Worm (Caenorhabditis elegans): ENCODE measurements around the gene C55A6.12.

Gene C55A6.12

DNA sequence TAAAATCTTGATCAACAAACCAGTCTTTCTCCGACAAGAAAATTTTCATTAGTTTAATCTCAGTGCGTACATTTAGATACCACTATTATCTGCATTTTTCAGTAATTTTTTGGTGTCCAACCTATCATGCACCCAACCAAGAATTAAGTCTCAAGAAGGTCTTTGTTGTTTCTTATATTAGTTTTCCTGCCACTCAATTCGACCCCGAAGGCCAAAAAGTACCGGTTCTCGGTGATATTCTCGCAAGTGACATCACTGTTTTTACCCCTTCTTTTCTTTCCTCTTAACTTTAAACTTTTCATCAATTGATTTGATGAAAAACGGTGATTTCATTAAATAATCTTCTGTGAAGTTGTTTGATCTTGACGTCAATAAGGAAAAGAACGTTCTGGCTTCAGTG is 40.6 kb upstream of the C55A6.12 start, which contains the start of gene F38B7.2:
Gene F38B7.2 (plus strand): TSS at position 400 of the 400 bp plus-strand sequence.
- TF ChIP-seq ceh-82 (tag; optimal IDR thresholded peaks at IDR 0.05) (no peak), jun-1 (tag; optimal IDR thresholded peaks at IDR 0.05) (no peak), egl-5 (tag; optimal IDR thresholded peaks at IDR 0.05) (no peak), nhr-237 (tag; optimal IDR thresholded peaks at IDR 0.05) (no peak), fos-1 (tag; optimal IDR thresholded peaks at IDR 0.05) (no peak), ama-1 (optimal IDR thresholded peaks at IDR 0.05) (no peak), ztf-4 (tag; optimal IDR thresholded peaks at IDR 0.05) (no peak), unc-62 (GFP tag; optimal IDR thresholded peaks at IDR 0.05) (no peak), mdl-1 (tag; optimal IDR thresholded peaks at IDR 0.05) (no peak), nhr-28 (tag; optimal IDR thresholded peaks at IDR 0.05) (no peak), ceh-28 (tag; optimal IDR thresholded peaks at IDR 0.05) (no peak), skn-1 (tag; optimal IDR thresholded peaks at IDR 0.05) (no peak), daf-12 (tag; optimal IDR thresholded peaks at IDR 0.05) (no peak), nhr-77 (tag; optimal IDR thresholded peaks at IDR 0.05) (no peak), lin-15B (tag; optimal IDR thresholded peaks at IDR 0.05) (no peak), egl-27 (tag; optimal IDR thresholded peaks at IDR 0.05) (peak; percentile 28), elt-2 (tag; optimal IDR thresholded peaks at IDR 0.05) (no peak), tbx-2 (tag; optimal IDR thresholded peaks at IDR 0.05) (no peak), lsy-12 (tag; optimal IDR thresholded peaks at IDR 0.05) (no peak), nhr-43 (tag; optimal IDR thresholded peaks at IDR 0.05; ENCODE audit: poor library complexity, severe bottlenecking) (peak; percentile 68), snpc-4 (tag; optimal IDR thresholded peaks at IDR 0.05) (no peak), nhr-25 (tag; optimal IDR thresholded peaks at IDR 0.05) (peak; percentile 76), nhr-67 (tag; optimal IDR thresholded peaks at IDR 0.05) (no peak), sea-2 (GFP tag; optimal IDR thresholded peaks at IDR 0.05) (no peak), pqm-1 (tag; optimal IDR thresholded peaks at IDR 0.05) (no peak), nhr-23 (tag; optimal IDR thresholded peaks at IDR 0.05) (peak; percentile 72), nfya-1 (tag; optimal IDR thresholded peaks at IDR 0.05; ENCODE audit: insufficient read depth) (peak; percentile 11), eor-1 (tag; optimal IDR thresholded peaks at IDR 0.05) (no peak), zag-1 (tag; optimal IDR thresholded peaks at IDR 0.05) (no peak), elt-1 (tag; optimal IDR thresholded peaks at IDR 0.05) (peak; percentile 29), ceh-9 (tag; optimal IDR thresholded peaks at IDR 0.05) (no peak), fkh-2 (tag; optimal IDR thresholded peaks at IDR 0.05) (no peak), ceh-16 (tag; optimal IDR thresholded peaks at IDR 0.05) (no peak), elt-3 (tag; optimal IDR thresholded peaks at IDR 0.05) (no peak), pha-4 (tag; optimal IDR thresholded peaks at IDR 0.05) (no peak), nhr-12 (tag; optimal IDR thresholded peaks at IDR 0.05) (no peak), aly-2 (tag; optimal IDR thresholded peaks at IDR 0.05) (no peak)

DNA sequence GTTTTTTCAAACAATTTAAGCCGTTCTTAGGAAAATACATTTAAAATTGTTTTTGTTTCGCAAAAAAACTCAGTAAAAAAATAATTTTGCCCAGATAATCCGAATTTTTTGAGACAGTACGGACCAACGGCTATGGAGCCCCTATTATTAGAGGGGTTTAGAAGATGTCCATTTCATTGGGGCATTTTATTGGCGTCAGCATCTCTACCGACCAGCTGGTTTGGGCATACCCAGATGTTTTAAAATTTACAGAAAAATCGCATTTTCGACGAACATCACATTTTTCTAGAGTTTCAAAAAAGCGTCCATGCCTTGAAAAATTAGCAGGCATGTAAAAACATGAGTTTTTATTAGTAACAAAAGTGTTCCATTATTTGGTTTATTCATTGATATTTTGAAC is 38.4 kb upstream of the C55A6.12 start:
- no peak for TF ChIP-seq egl-27 (tag; optimal IDR thresholded peaks at IDR 0.05)
- no peak for TF ChIP-seq nhr-23 (tag; optimal IDR thresholded peaks at IDR 0.05)
- no peak for TF ChIP-seq skn-1 (tag; optimal IDR thresholded peaks at IDR 0.05)
- no peak for TF ChIP-seq unc-62 (GFP tag; optimal IDR thresholded peaks at IDR 0.05)

- TF ChIP-seq mml-1 (tag; optimal IDR thresholded peaks at IDR 0.05) (no peak), sea-2 (GFP tag; optimal IDR thresholded peaks at IDR 0.05) (no peak), snpc-4 (tag; optimal IDR thresholded peaks at IDR 0.05) (no peak), R02D3.7 (tag; optimal IDR thresholded peaks at IDR 0.05) (no peak), fos-1 (tag; optimal IDR thresholded peaks at IDR 0.05) (no peak), nhr-237 (tag; optimal IDR thresholded peaks at IDR 0.05) (no peak), nhr-67 (tag; optimal IDR thresholded peaks at IDR 0.05) (no peak), elt-1 (tag; optimal IDR thresholded peaks at IDR 0.05) (no peak), pha-4 (tag; optimal IDR thresholded peaks at IDR 0.05) (no peak), ama-1 (optimal IDR thresholded peaks at IDR 0.05) (no peak), eor-1 (tag; optimal IDR thresholded peaks at IDR 0.05) (no peak), nhr-43 (tag; optimal IDR thresholded peaks at IDR 0.05; ENCODE audit: poor library complexity, severe bottlenecking) (no peak)
These were observed 36.6 kb upstream of the C55A6.12 start for ce11 chrV:11539502-11539901.

DNA sequence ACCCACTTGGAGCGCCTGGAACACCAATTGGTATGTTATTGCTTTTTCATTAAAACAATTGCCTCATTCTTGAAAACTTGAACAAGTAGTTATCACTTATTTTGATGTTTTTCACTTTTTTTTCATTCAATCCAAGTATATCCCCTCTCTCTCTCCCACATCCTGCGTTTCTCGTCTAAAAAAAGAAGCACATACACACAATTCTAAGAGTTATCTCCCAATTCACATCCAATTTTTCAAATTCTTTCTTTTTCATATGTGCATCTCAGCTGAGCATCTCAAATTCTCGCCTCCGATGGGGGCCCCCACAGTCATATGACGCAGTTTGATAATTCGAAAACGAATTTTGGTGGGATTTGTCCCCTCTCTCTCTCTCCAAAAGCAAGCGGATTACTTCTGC is 33.7 kb upstream of the C55A6.12 start:
- no peak for TF ChIP-seq nhr-77 (tag; optimal IDR thresholded peaks at IDR 0.05)
- no peak for TF ChIP-seq ceh-16 (tag; optimal IDR thresholded peaks at IDR 0.05)
- TF ChIP-seq zag-1 (tag; optimal IDR thresholded peaks at IDR 0.05): no peak

All from whole organism, L3 larva.